Worm (Caenorhabditis elegans) whole organism, L3 larva: ENCODE results near the gene C31G12.4.

ENCODE experiments used
- ama-1 ChIP-seq: fragments of 150-350 bp; optimal IDR thresholded peaks from 2 replicates; lab custom pipeline; 2018
- fos-1 ChIP-seq: fragments of 150-350 bp; optimal IDR thresholded peaks from 2 replicates; lab custom pipeline; 2014; ENCODE audit warnings: missing biosample characterization, missing genetic modification characterization
- nhr-77 ChIP-seq: fragments of 150-350 bp; optimal IDR thresholded peaks from 2 replicates; lab custom pipeline; 2014; ENCODE audit warnings: missing biosample characterization, missing genetic modification characterization
- snpc-4 ChIP-seq: fragments of 150-350 bp; optimal IDR thresholded peaks from 2 replicates; lab custom pipeline; 2014; ENCODE audit warnings: missing biosample characterization, missing genetic modification characterization

ce11 chrV:18142549-18142948 lies 36.0 kb downstream of the C31G12.4 start, which contains the start of gene Y37H2A.13:
- TF ChIP-seq nhr-77 (tag; lab: Kevin White, UChicago) = no peak
- TF ChIP-seq fos-1 (tag; lab: Kevin White, UChicago) = no peak
- no peak for TF ChIP-seq ama-1 (lab: Kevin White, UChicago)
- no peak for TF ChIP-seq snpc-4
